Worm (Caenorhabditis elegans) whole organism, L1 larva: ENCODE results near the gene lea-1.
A peak's percentile ranks its signal among the peaks of the same experiment; 100 is the strongest.

Source experiments
- C16A3.4 ChIP-seq: fragments of 150-350 bp; optimal IDR thresholded peaks from 2 replicates; lab custom pipeline; 2014; ENCODE audit warnings: missing biosample characterization, missing genetic modification characterization
- C34B4.2 ChIP-seq: sonication (generic microtip); optimal IDR thresholded peaks from 2 replicates; lab custom pipeline; 2017; ENCODE audit warnings: mild to moderate bottlenecking, missing genetic modification characterization, missing compliant biosample characterization
- Y116A8C.19 ChIP-seq: sonication (generic microtip); optimal IDR thresholded peaks from 2 replicates; lab custom pipeline; 2016; ENCODE audit warnings: missing compliant biosample characterization, missing genetic modification characterization, borderline replicate concordance
- blmp-1 ChIP-seq: fragments of 150-350 bp; optimal IDR thresholded peaks from 2 replicates; lab custom pipeline; 2014; ENCODE audit warnings: missing biosample characterization, missing genetic modification characterization
- ceh-63 ChIP-seq: fragments of 200-800 bp; sonication (Bioruptor generic); optimal IDR thresholded peaks from 2 replicates; lab custom pipeline; 2018; ENCODE audit warnings: mild to moderate bottlenecking, missing genetic modification characterization, missing compliant biosample characterization
- ceh-8 ChIP-seq: fragments of 200-800 bp; sonication (Bioruptor generic); optimal IDR thresholded peaks from 2 replicates; lab custom pipeline; 2018; ENCODE audit warnings: mild to moderate bottlenecking, missing genetic modification characterization, moderate library complexity, missing compliant biosample characterization
- ceh-82 ChIP-seq, 3 experiments: fragments of 150-350 bp in 1 of 3; sonication (generic microtip) in 2 of 3; optimal IDR thresholded peaks; 2 replicates each; lab custom pipeline; 2014 to 2017; ENCODE audit warnings: missing biosample characterization in 3 of 3, missing genetic modification characterization in 3 of 3
- ceh-88 ChIP-seq: fragments of 200-800 bp; sonication (Bioruptor generic); IDR thresholded peaks from 2 replicates; pipeline ENCODE4 v1.3.6; 2022; ENCODE audit warnings: missing genetic modification characterization, missing compliant biosample characterization
- ceh-90 ChIP-seq: sonication (generic microtip); optimal IDR thresholded peaks from 2 replicates; lab custom pipeline; 2016; ENCODE audit warnings: missing genetic modification characterization, missing compliant biosample characterization
- ces-1 ChIP-seq: fragments of 150-350 bp; optimal IDR thresholded peaks from 2 replicates; lab custom pipeline; 2014; ENCODE audit warnings: missing biosample characterization, missing genetic modification reagents, missing genetic modification characterization
- dpl-1 ChIP-seq, 3 experiments: fragments of 150-350 bp in 2 of 3; sonication (generic microtip) in 1 of 3; optimal IDR thresholded peaks; 2 replicates each; lab custom pipeline; 2014 to 2017; ENCODE audit warnings: missing biosample characterization in 3 of 3, missing genetic modification characterization in 3 of 3, missing genetic modification reagents in 3 of 3
- efl-1 ChIP-seq, 4 experiments: fragments of 150-350 bp; optimal IDR thresholded peaks in 3 of 4; peaks in 1 of 4; 1 replicate in 1 of 4; 2 replicates in 3 of 4; lab custom pipeline; 2014; ENCODE audit warnings: missing biosample characterization in 2 of 4, missing genetic modification characterization in 2 of 4, missing genetic modification reagents in 2 of 4
- elt-2 ChIP-seq: sonication (generic microtip); optimal IDR thresholded peaks from 2 replicates; lab custom pipeline; 2016; ENCODE audit warnings: missing genetic modification characterization, mild to moderate bottlenecking, inconsistent platforms, missing compliant biosample characterization, missing genetic modification reagents
- elt-3 ChIP-seq, 6 experiments: fragments of 150-350 bp in 1 of 6; sonication (generic microtip); optimal IDR thresholded peaks; 2 replicates each; lab custom pipeline; 2017 to 2018; ENCODE audit warnings: missing biosample characterization in 6 of 6, missing genetic modification characterization in 6 of 6, inconsistent platforms in 1 of 6
- ets-5 ChIP-seq: fragments of 200-800 bp; sonication (Bioruptor generic); IDR thresholded peaks from 2 replicates; pipeline ENCODE4 v1.3.6; 2022; ENCODE audit warnings: missing genetic modification characterization, missing compliant biosample characterization
- fkh-10 ChIP-seq: sonication (generic microtip); optimal IDR thresholded peaks from 2 replicates; lab custom pipeline; 2017; ENCODE audit warnings: missing biosample characterization, missing genetic modification reagents, missing genetic modification characterization
- fkh-4 ChIP-seq: sonication (generic microtip); optimal IDR thresholded peaks from 2 replicates; lab custom pipeline; 2016; ENCODE audit warnings: missing compliant biosample characterization, missing genetic modification characterization, borderline replicate concordance
- grh-1 ChIP-seq: fragments of 200-800 bp; sonication (Bioruptor generic); IDR thresholded peaks from 2 replicates; pipeline ENCODE4 v1.3.6; 2022; ENCODE audit warnings: missing genetic modification reagents, missing genetic modification characterization, missing compliant biosample characterization
- hlh-4 ChIP-seq: sonication (generic microtip); optimal IDR thresholded peaks from 2 replicates; lab custom pipeline; 2016; ENCODE audit warnings: mild to moderate bottlenecking, missing genetic modification characterization, missing compliant biosample characterization
- hpl-2 ChIP-seq: fragments of 150-350 bp; optimal IDR thresholded peaks from 2 replicates; lab custom pipeline; 2014; ENCODE audit warnings: missing biosample characterization, missing genetic modification reagents, missing genetic modification characterization
- irx-1 ChIP-seq: sonication (generic microtip); optimal IDR thresholded peaks from 2 replicates; lab custom pipeline; 2016; ENCODE audit warnings: missing genetic modification characterization, missing compliant biosample characterization
- lin-13 ChIP-seq: fragments of 150-350 bp; optimal IDR thresholded peaks from 2 replicates; lab custom pipeline; 2014; ENCODE audit warnings: missing biosample characterization, missing genetic modification reagents, missing genetic modification characterization
- lin-14 ChIP-seq: fragments of 200-800 bp; sonication (Bioruptor generic); optimal IDR thresholded peaks from 2 replicates; lab custom pipeline; 2018; ENCODE audit warnings: mild to moderate bottlenecking, missing genetic modification characterization, moderate library complexity, missing compliant biosample characterization
- lin-35 ChIP-seq, 2 experiments: fragments of 150-350 bp; optimal IDR thresholded peaks; 2 replicates each; lab custom pipeline; 2014; ENCODE audit warnings: missing biosample characterization in 2 of 2, missing genetic modification characterization in 2 of 2, missing genetic modification reagents in 2 of 2
- lsy-2 ChIP-seq, 2 experiments: fragments of 150-350 bp; optimal IDR thresholded peaks; 2 replicates each; lab custom pipeline; 2014; ENCODE audit warnings: missing biosample characterization in 2 of 2, missing genetic modification characterization in 2 of 2
- mep-1 ChIP-seq: fragments of 150-350 bp; optimal IDR thresholded peaks from 2 replicates; lab custom pipeline; 2014; ENCODE audit warnings: missing biosample characterization, missing genetic modification characterization
- nhr-11 ChIP-seq: fragments of 150-350 bp; optimal IDR thresholded peaks from 2 replicates; lab custom pipeline; 2014; ENCODE audit warnings: missing biosample characterization, missing genetic modification characterization
- nhr-20 ChIP-seq: sonication (generic microtip); optimal IDR thresholded peaks from 2 replicates; lab custom pipeline; 2016; ENCODE audit warnings: mild to moderate bottlenecking, missing genetic modification characterization, missing compliant biosample characterization
- nhr-28 ChIP-seq: fragments of 150-350 bp; optimal IDR thresholded peaks from 2 replicates; lab custom pipeline; 2014; ENCODE audit warnings: missing biosample characterization, missing genetic modification characterization
- nhr-76 ChIP-seq: sonication (generic microtip); optimal IDR thresholded peaks from 2 replicates; lab custom pipeline; 2017; ENCODE audit warnings: missing biosample characterization, missing genetic modification characterization
- nhr-77 ChIP-seq: fragments of 150-350 bp; optimal IDR thresholded peaks from 2 replicates; lab custom pipeline; 2014; ENCODE audit warnings: missing biosample characterization, missing genetic modification characterization
- nhr-85 ChIP-seq: sonication (generic microtip); peaks from one replicate; lab custom pipeline; 2016; ENCODE audit warnings: missing genetic modification characterization, inconsistent platforms, missing compliant biosample characterization
- nhr-90 ChIP-seq: sonication (generic microtip); optimal IDR thresholded peaks from 2 replicates; lab custom pipeline; 2016; ENCODE audit warnings: mild to moderate bottlenecking, missing genetic modification characterization, missing compliant biosample characterization; ENCODE audit not compliant: poor library complexity
- pag-3 ChIP-seq: sonication (generic microtip); optimal IDR thresholded peaks from 2 replicates; lab custom pipeline; 2017; ENCODE audit warnings: missing genetic modification characterization, mild to moderate bottlenecking, missing compliant biosample characterization, antibody characterized with exemption, borderline replicate concordance; ENCODE audit not compliant: insufficient read depth
- pqm-1 ChIP-seq: sonication (generic microtip); optimal IDR thresholded peaks from 3 replicates; lab custom pipeline; 2017; ENCODE audit warnings: missing biosample characterization, missing genetic modification characterization
- rnt-1 ChIP-seq: sonication (generic microtip); optimal IDR thresholded peaks from 2 replicates; lab custom pipeline; 2016; ENCODE audit warnings: mild to moderate bottlenecking, missing genetic modification characterization, moderate library complexity, missing compliant biosample characterization
- skn-1 ChIP-seq: fragments of 150-350 bp; optimal IDR thresholded peaks from 2 replicates; lab custom pipeline; 2014; ENCODE audit warnings: missing biosample characterization, missing genetic modification characterization
- snu-23 ChIP-seq: sonication (generic microtip); optimal IDR thresholded peaks from 2 replicates; lab custom pipeline; 2016; ENCODE audit warnings: missing genetic modification characterization, missing compliant biosample characterization
- sox-4 ChIP-seq: sonication (generic microtip); optimal IDR thresholded peaks from 2 replicates; lab custom pipeline; 2016; ENCODE audit warnings: missing genetic modification characterization, missing compliant biosample characterization
- unc-130 ChIP-seq: fragments of 150-350 bp; optimal IDR thresholded peaks from 2 replicates; lab custom pipeline; 2017; ENCODE audit warnings: missing biosample characterization, missing genetic modification characterization, inconsistent platforms
- unc-30 ChIP-seq: sonication (generic microtip); optimal IDR thresholded peaks from 2 replicates; lab custom pipeline; 2017; ENCODE audit warnings: missing biosample characterization, missing genetic modification characterization
- unc-86 ChIP-seq: sonication (generic microtip); optimal IDR thresholded peaks from 2 replicates; lab custom pipeline; 2016; ENCODE audit warnings: missing genetic modification characterization, missing compliant biosample characterization
- unc-98 ChIP-seq: fragments of 200-800 bp; sonication (Bioruptor generic); IDR thresholded peaks from 2 replicates; pipeline ENCODE4 v1.3.6; 2022; ENCODE audit warnings: missing genetic modification characterization, missing compliant biosample characterization
- vab-15 ChIP-seq: sonication (generic microtip); optimal IDR thresholded peaks from 2 replicates; lab custom pipeline; 2017; ENCODE audit warnings: missing genotype, mild to moderate bottlenecking, missing genetic modification characterization, missing compliant biosample characterization
- xbp-1 ChIP-seq: sonication (generic microtip); optimal IDR thresholded peaks from 2 replicates; lab custom pipeline; 2016; ENCODE audit warnings: missing genetic modification characterization, missing compliant biosample characterization
- zag-1 ChIP-seq: fragments of 150-350 bp; optimal IDR thresholded peaks from 2 replicates; lab custom pipeline; 2014; ENCODE audit warnings: missing biosample characterization, missing genetic modification characterization
- ztf-11 ChIP-seq, 2 experiments: sonication (generic microtip); optimal IDR thresholded peaks; 2 replicates each; lab custom pipeline; 2016 to 2017; ENCODE audit warnings: missing genetic modification characterization in 2 of 2, missing biosample characterization in 1 of 2, missing compliant biosample characterization in 1 of 2

The lea-1 gene

ce11 chrV:9991610-9992009 lies 20.1 kb upstream of the lea-1 start, which contains the start of the genes rde-1 and trpp-6 (continued):
- TF ChIP-seq unc-98 (GFP tag; lab: Robert Waterston, UW) (no peak), zag-1 (tag; lab: Kevin White, UChicago) (no peak), lsy-2 (tag; optimal IDR thresholded peaks at IDR 0.05; lab: Kevin White, UChicago) (peak; percentile 6 to 13), lin-14 (GFP tag; lab: Kevin White, UChicago) (no peak), pqm-1 (tag; lab: Kevin White, UChicago) (no peak), sox-4 (tag; lab: Kevin White, UChicago) (no peak), unc-30 (no peak), nhr-76 (tag; lab: Kevin White, UChicago) (no peak), ets-5 (GFP tag; lab: Robert Waterston, UW) (no peak), ceh-88 (GFP tag; lab: Robert Waterston, UW) (no peak), nhr-85 (no peak), ces-1 (no peak), ceh-8 (GFP tag; lab: Kevin White, UChicago) (no peak), fkh-4 (tag; lab: Kevin White, UChicago) (no peak), skn-1 (tag; lab: Kevin White, UChicago) (no peak), C34B4.2 (tag; lab: Kevin White, UChicago) (no peak), nhr-90 (tag; lab: Kevin White, UChicago) (no peak), hpl-2 (no peak), nhr-28 (tag; lab: Kevin White, UChicago) (no peak), dpl-1 (GFP tag; optimal IDR thresholded peaks at IDR 0.05; lab: Kevin White, UChicago) (peak in 2 of 3 experiments; percentile 15 to 32), ceh-90 (tag; lab: Kevin White, UChicago) (no peak), efl-1 (optimal IDR thresholded peaks at IDR 0.05; lab: Kevin White, UChicago) (peak in 1 of 2 experiments; percentile 45), efl-1 (GFP tag; optimal IDR thresholded peaks at IDR 0.05 in 1 of 2; lab: Kevin White, UChicago) (peak in 1 of 2 experiments; percentile 21), nhr-20 (tag; lab: Kevin White, UChicago) (no peak), C16A3.4 (tag; lab: Kevin White, UChicago) (no peak)

- TF ChIP-seq lin-13 (no peak), nhr-85 (no peak), sox-4 (tag; lab: Kevin White, UChicago) (no peak), hlh-4 (tag; lab: Kevin White, UChicago) (no peak), lsy-2 (tag; optimal IDR thresholded peaks at IDR 0.05; lab: Kevin White, UChicago) (no peak), nhr-11 (tag; lab: Kevin White, UChicago) (no peak), unc-30 (no peak), vab-15 (tag; lab: Kevin White, UChicago) (no peak), fkh-10 (GFP tag; lab: Kevin White, UChicago) (no peak)
Observed at ce11 chrV:9995791-9996190, 15.9 kb upstream of the lea-1 start, which contains the start of gene K08H10.6. K08H10.6 (minus strand) TSS chrV:9995891.

- TF ChIP-seq nhr-77 (tag; lab: Kevin White, UChicago) (no peak), ceh-82 (tag; optimal IDR thresholded peaks at IDR 0.05; lab: Kevin White, UChicago) (no peak), ceh-63 (GFP tag; lab: Kevin White, UChicago) (no peak), elt-2 (no peak), unc-86 (tag; lab: Kevin White, UChicago) (no peak)
Observed at ce11 chrV:10000760-10001159, 11.0 kb upstream of the lea-1 start, which contains the start of gene K08H10.10. K08H10.10 (plus strand) TSS chrV:10001060.

ce11 chrV:10002720-10003119 lies 9.0 kb upstream of the lea-1 start:
- TF ChIP-seq xbp-1 (peak; percentile 44), Y116A8C.19 (tag; lab: Kevin White, UChicago) (no peak), snu-23 (GFP tag; lab: Kevin White, UChicago) (peak; percentile 40), mep-1 (tag; lab: Kevin White, UChicago) (peak; percentile 31), unc-130 (tag; lab: Kevin White, UChicago) (no peak), elt-3 (tag; optimal IDR thresholded peaks at IDR 0.05; lab: Kevin White, UChicago) (peak in 1 of 6 experiments; percentile 16), lin-35 (GFP tag; optimal IDR thresholded peaks at IDR 0.05; lab: Kevin White, UChicago) (peak in 1 of 2 experiments; percentile 33), nhr-85 (peak; percentile 69), grh-1 (GFP tag; lab: Robert Waterston, UW) (peak; percentile 68), pag-3 (tag; lab: Kevin White, UChicago) (no peak), nhr-20 (tag; lab: Kevin White, UChicago) (peak; percentile 25), rnt-1 (no peak), ztf-11 (tag; optimal IDR thresholded peaks at IDR 0.05; lab: Kevin White, UChicago) (no peak), pqm-1 (tag; lab: Kevin White, UChicago) (no peak), blmp-1 (peak; percentile 78), lin-14 (GFP tag; lab: Kevin White, UChicago) (peak; percentile 70), irx-1 (tag; lab: Kevin White, UChicago) (no peak), hlh-4 (tag; lab: Kevin White, UChicago) (no peak), zag-1 (tag; lab: Kevin White, UChicago) (no peak)
